Worm (Caenorhabditis elegans): ENCODE measurements around the gene tag-164.

The tag-164 gene

ce11 chrIII:13462965-13463783, 3.8 kb downstream of the tag-164 start, which contains the start of gene ant-1.1:
Gene ant-1.1 (plus strand): TSS chrIII:13463163.
- TF ChIP-seq unc-62 (GFP tag; optimal IDR thresholded peaks at IDR 0.05), result no peak
- no peak for TF ChIP-seq unc-39 (tag; optimal IDR thresholded peaks at IDR 0.05)
- TF ChIP-seq hlh-1 (tag; optimal IDR thresholded peaks at IDR 0.05), result peak; percentile 49
- no peak for TF ChIP-seq tbx-8 (GFP tag; optimal IDR thresholded peaks at IDR 0.05)
- TF ChIP-seq mab-5 (tag; optimal IDR thresholded peaks at IDR 0.05), result no peak
- TF ChIP-seq ztf-11 (tag; optimal IDR thresholded peaks at IDR 0.05), result no peak
- peak; percentile 74 for TF ChIP-seq mls-2 (tag; optimal IDR thresholded peaks at IDR 0.05)
- no peak for TF ChIP-seq elt-3 (tag; optimal IDR thresholded peaks at IDR 0.05)
- TF ChIP-seq mep-1 (tag; optimal IDR thresholded peaks at IDR 0.05), result peak; percentile 83
- peak; percentile 50 for TF ChIP-seq M03D4.4 (tag; optimal IDR thresholded peaks at IDR 0.05)
- peak; percentile 82 for TF ChIP-seq sptf-1 (tag; optimal IDR thresholded peaks at IDR 0.05)
- peak; percentile 56 for TF ChIP-seq drap-1 (GFP tag; optimal IDR thresholded peaks at IDR 0.05)
- peak; percentile 65 for TF ChIP-seq ceh-83 (GFP tag; optimal IDR thresholded peaks at IDR 0.05)
- peak; percentile 90 for TF ChIP-seq lin-13 (tag; optimal IDR thresholded peaks at IDR 0.05)
- peak; percentile 6 for TF ChIP-seq ham-2 (GFP tag; optimal IDR thresholded peaks at IDR 0.05)
- no peak for TF ChIP-seq zip-8 (tag; optimal IDR thresholded peaks at IDR 0.05)
- TF ChIP-seq cnd-1 (tag; optimal IDR thresholded peaks at IDR 0.05), result peak; percentile 21
- peak; percentile 42 for TF ChIP-seq ces-1 (GFP tag; optimal IDR thresholded peaks at IDR 0.05)
- no peak for TF ChIP-seq flh-1 (GFP tag; optimal IDR thresholded peaks at IDR 0.05)
- TF ChIP-seq lsy-2 (tag; optimal IDR thresholded peaks at IDR 0.05), result peak; percentile 99
- no peak for TF ChIP-seq nhr-12 (tag; optimal IDR thresholded peaks at IDR 0.05)
- TF ChIP-seq nhr-237 (tag; optimal IDR thresholded peaks at IDR 0.05), result peak; percentile 94
- peak; percentile 86 for TF ChIP-seq unc-120 (tag; optimal IDR thresholded peaks at IDR 0.05; ENCODE audit: poor library complexity, severe bottlenecking)
- TF ChIP-seq nhr-2 (tag; optimal IDR thresholded peaks at IDR 0.05), result peak; percentile 38
- TF ChIP-seq snpc-4 (tag; optimal IDR thresholded peaks at IDR 0.05), result no peak
- TF ChIP-seq lin-32 (GFP tag; optimal IDR thresholded peaks at IDR 0.05), result peak; percentile 16
- TF ChIP-seq pha-4 (tag; optimal IDR thresholded peaks at IDR 0.05), result peak; percentile 91
- peak; percentile 18 for TF ChIP-seq bed-3 (GFP tag; optimal IDR thresholded peaks at IDR 0.05)
- peak; percentile 37 for TF ChIP-seq ceh-43 (GFP tag; optimal IDR thresholded peaks at IDR 0.05)
- peak; percentile 54 for TF ChIP-seq ceh-39 (tag; optimal IDR thresholded peaks at IDR 0.05)

ce11 chrIII:13464493-13465362, 5.4 kb downstream of the tag-164 start, which contains the start of gene kel-3:
Gene kel-3 (plus strand): TSS chrIII:13464820.
- TF ChIP-seq nhr-12 (tag; optimal IDR thresholded peaks at IDR 0.05) (no peak), hlh-1 (tag; optimal IDR thresholded peaks at IDR 0.05) (peak; percentile 45), sptf-1 (tag; optimal IDR thresholded peaks at IDR 0.05) (peak; percentile 1), unc-62 (GFP tag; optimal IDR thresholded peaks at IDR 0.05) (peak; percentile 54), nhr-237 (tag; optimal IDR thresholded peaks at IDR 0.05) (no peak), lsy-2 (tag; optimal IDR thresholded peaks at IDR 0.05) (peak; percentile 8)

ce11 chrIII:13465918-13466592, 6.7 kb downstream of the tag-164 start, which contains the start of gene cdk-5:
Gene cdk-5 (minus strand): TSS chrIII:13466342.
- TF ChIP-seq zip-8 (tag; optimal IDR thresholded peaks at IDR 0.05), result no peak
- TF ChIP-seq nhr-237 (tag; optimal IDR thresholded peaks at IDR 0.05), result peak; percentile 76
- no peak for TF ChIP-seq ceh-83 (GFP tag; optimal IDR thresholded peaks at IDR 0.05)
- TF ChIP-seq tbx-8 (GFP tag; optimal IDR thresholded peaks at IDR 0.05), result no peak
- TF ChIP-seq mls-2 (tag; optimal IDR thresholded peaks at IDR 0.05), result no peak
- no peak for TF ChIP-seq nhr-28 (tag; optimal IDR thresholded peaks at IDR 0.05)
- peak; percentile 72 for TF ChIP-seq lin-13 (tag; optimal IDR thresholded peaks at IDR 0.05)
- TF ChIP-seq drap-1 (GFP tag; optimal IDR thresholded peaks at IDR 0.05), result peak; percentile 1
- TF ChIP-seq ces-1 (GFP tag; optimal IDR thresholded peaks at IDR 0.05), result peak; percentile 97
- TF ChIP-seq ham-2 (GFP tag; optimal IDR thresholded peaks at IDR 0.05), result no peak
- no peak for TF ChIP-seq lin-32 (GFP tag; optimal IDR thresholded peaks at IDR 0.05)
- no peak for TF ChIP-seq ceh-43 (GFP tag; optimal IDR thresholded peaks at IDR 0.05)
- TF ChIP-seq mep-1 (tag; optimal IDR thresholded peaks at IDR 0.05), result peak; percentile 76
- TF ChIP-seq cnd-1 (tag; optimal IDR thresholded peaks at IDR 0.05), result no peak
- peak; percentile 39 for TF ChIP-seq sptf-1 (tag; optimal IDR thresholded peaks at IDR 0.05)
- TF ChIP-seq elt-3 (tag; optimal IDR thresholded peaks at IDR 0.05), result no peak
- no peak for TF ChIP-seq snpc-4 (tag; optimal IDR thresholded peaks at IDR 0.05)
- peak; percentile 95 for TF ChIP-seq pha-4 (tag; optimal IDR thresholded peaks at IDR 0.05)
- peak; percentile 8 for TF ChIP-seq hlh-1 (tag; optimal IDR thresholded peaks at IDR 0.05)
- no peak for TF ChIP-seq mab-5 (tag; optimal IDR thresholded peaks at IDR 0.05)
- TF ChIP-seq ceh-39 (tag; optimal IDR thresholded peaks at IDR 0.05), result peak; percentile 61
- TF ChIP-seq unc-62 (GFP tag; optimal IDR thresholded peaks at IDR 0.05), result peak; percentile 20
- TF ChIP-seq nhr-2 (tag; optimal IDR thresholded peaks at IDR 0.05), result peak; percentile 38
- no peak for TF ChIP-seq blmp-1 (tag; optimal IDR thresholded peaks at IDR 0.05)
- TF ChIP-seq flh-1 (GFP tag; optimal IDR thresholded peaks at IDR 0.05), result no peak
- no peak for TF ChIP-seq nhr-12 (tag; optimal IDR thresholded peaks at IDR 0.05)
- TF ChIP-seq lsy-2 (tag; optimal IDR thresholded peaks at IDR 0.05), result peak; percentile 86
